Worm (Caenorhabditis elegans): ENCODE measurements around the gene Y41G9A.17.
A peak's percentile ranks its signal among the peaks of the same experiment; 100 is the strongest.

Gene Y41G9A.17

DNA sequence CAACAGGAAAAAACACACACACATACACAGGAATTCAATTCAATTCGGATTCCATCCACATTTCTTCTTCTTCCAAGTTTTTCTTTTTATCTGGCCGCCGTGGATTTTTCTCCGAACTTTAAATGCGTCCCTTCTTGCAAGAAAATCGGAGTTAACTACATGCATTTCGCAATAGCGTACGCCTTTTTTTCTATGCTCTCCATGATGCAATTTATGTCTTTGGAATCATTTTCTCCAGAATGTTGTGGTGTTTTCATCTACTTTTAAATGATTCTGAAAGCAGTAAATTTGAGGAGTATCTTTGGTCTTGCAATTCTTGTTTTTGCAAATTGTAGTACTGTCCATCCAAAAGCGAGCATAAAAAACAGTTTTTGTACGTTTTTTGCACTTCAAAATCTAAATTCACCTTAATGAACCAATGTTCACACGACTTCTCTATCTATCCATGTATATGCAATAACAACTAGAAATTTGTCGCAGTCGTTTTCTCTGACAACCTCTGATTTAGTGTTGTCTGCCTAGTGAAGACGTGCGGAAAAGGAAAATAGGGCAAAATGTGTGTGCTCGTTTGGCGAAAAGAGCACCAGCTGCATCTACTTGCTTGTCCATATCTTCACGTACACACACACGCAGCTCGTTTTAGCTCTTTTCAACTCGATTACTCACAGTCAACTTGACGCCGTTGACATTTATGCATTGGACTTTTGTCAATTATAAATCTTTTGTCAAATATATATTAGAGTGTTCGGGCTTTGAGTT is 23.0 kb upstream of the Y41G9A.17 start:
- TF ChIP-seq W03F9.2 (tag; optimal IDR thresholded peaks at IDR 0.05) (no peak), dao-5 (tag; optimal IDR thresholded peaks at IDR 0.05) (no peak), him-1 (tag; optimal IDR thresholded peaks at IDR 0.05) (no peak)

DNA sequence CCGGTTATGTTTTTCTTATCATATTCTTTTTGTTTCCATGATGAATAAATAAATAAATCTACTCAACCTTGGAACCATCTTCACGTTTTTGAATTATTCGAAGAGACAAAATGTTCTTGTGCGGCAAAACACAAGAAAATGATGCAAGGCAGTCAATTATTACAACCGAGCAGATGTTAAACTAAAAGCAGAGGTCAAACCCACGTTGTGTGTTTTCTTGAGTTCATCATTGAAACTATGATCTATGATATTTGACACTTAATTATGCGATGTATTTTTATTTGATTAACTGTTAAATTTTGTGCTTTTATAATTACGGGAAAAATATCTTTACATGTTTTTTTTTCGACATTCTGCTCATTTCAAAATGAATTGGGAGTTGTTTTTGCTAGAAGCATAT is 21.9 kb upstream of the Y41G9A.17 start:
- TF ChIP-seq W03F9.2 (tag; optimal IDR thresholded peaks at IDR 0.05) (no peak), dao-5 (tag; optimal IDR thresholded peaks at IDR 0.05) (no peak), him-1 (tag; optimal IDR thresholded peaks at IDR 0.05) (no peak)

- TF ChIP-seq W03F9.2 (tag; optimal IDR thresholded peaks at IDR 0.05) = no peak
- TF ChIP-seq him-1 (tag; optimal IDR thresholded peaks at IDR 0.05) = no peak
- TF ChIP-seq dao-5 (tag; optimal IDR thresholded peaks at IDR 0.05) = no peak
Observed at ce11 chrX:3019996-3020395, 20.4 kb upstream of the Y41G9A.17 start.

DNA sequence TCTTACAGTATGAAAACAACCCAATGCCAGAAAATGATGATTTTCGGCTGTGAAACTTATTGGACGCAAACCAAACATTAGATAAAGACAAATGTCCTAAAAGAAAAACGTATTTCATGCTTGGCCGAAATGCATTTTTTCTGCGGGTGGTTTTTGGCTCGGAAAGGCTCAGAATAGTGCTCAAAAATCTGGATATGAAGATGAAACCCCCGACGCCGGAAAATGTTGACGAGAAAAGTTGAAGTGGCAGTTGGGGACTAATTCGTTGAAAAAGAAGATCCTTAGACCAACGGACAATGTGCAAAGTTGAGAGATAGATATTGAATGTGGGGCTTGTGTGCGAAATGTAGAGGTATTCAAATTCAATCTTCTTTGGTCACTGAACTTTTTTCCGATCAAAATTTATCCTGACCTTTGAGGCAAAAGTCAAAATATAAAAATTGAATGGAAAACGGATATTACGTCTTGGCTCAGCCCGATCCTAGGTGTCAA is 19.0 kb upstream of the Y41G9A.17 start, which contains the start of gene flp-18:
flp-18 (minus strand) TSS at position 51 of the 492 bp plus-strand sequence.
- TF ChIP-seq him-1 (tag; optimal IDR thresholded peaks at IDR 0.05) (no peak), dao-5 (tag; optimal IDR thresholded peaks at IDR 0.05) (no peak), W03F9.2 (tag; optimal IDR thresholded peaks at IDR 0.05) (no peak)

DNA sequence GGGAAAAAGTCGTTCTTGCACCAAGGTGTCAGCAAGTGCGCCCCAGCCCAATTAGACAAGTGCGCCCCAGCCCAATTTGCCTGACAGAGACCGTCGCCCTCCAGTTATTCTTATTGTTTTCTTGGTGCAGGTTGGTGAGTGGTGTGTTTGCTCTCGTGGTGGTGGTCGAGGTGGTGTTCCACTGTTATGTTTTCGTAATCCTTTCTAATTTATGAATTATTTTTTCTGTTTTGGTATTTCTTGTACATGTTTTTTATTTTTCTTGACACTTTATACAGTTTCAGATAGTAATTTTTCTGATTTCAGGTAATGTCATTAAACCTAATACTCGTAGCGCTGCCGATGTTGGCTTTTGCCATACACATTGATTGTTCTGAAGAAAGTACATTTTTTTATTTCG is 9.6 kb upstream of the Y41G9A.17 start, which contains the start of gene Y48D7A.1:
Y48D7A.1 (plus strand) TSS at position 301 of the 400 bp plus-strand sequence.
- TF ChIP-seq W03F9.2 (tag; optimal IDR thresholded peaks at IDR 0.05) (no peak), him-1 (tag; optimal IDR thresholded peaks at IDR 0.05) (no peak), dao-5 (tag; optimal IDR thresholded peaks at IDR 0.05) (no peak)

ce11 chrX:3003703-3004102 is 4.2 kb upstream of the Y41G9A.17 start, which contains the start of gene Y41G9A.6:
Gene Y41G9A.6, minus strand, starts transcription at chrX:3003803.
- no peak for TF ChIP-seq him-1 (tag; optimal IDR thresholded peaks at IDR 0.05)
- TF ChIP-seq W03F9.2 (tag; optimal IDR thresholded peaks at IDR 0.05) = no peak
- TF ChIP-seq dao-5 (tag; optimal IDR thresholded peaks at IDR 0.05) = no peak

- TF ChIP-seq dao-5 (tag; optimal IDR thresholded peaks at IDR 0.05) (peak; percentile 68), W03F9.2 (tag; optimal IDR thresholded peaks at IDR 0.05) (peak; percentile 98), him-1 (tag; optimal IDR thresholded peaks at IDR 0.05) (peak; percentile 99)
Observed at ce11 chrX:2996976-2997399, 2.6 kb downstream of the Y41G9A.17 start.

DNA sequence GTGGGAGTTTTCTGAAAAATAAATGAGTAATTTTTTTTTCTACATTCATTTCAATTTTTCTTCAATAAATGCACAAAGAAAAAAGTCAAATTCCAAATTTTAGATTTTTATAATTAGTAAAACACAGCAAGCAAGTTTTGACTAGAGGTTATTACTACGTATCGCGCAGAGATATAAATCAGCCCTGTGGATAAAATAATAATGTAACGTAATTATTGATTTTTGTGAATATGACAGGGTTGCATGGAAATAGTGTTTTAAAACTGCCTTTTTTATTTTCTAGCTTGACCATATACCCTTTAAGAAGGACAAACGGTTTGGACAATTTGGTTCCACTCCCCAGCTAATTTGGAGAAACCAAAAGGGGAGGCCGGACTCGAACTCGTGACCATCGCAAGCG is 3.2 kb downstream of the Y41G9A.17 start:
- no peak for TF ChIP-seq W03F9.2 (tag; optimal IDR thresholded peaks at IDR 0.05)
- TF ChIP-seq dao-5 (tag; optimal IDR thresholded peaks at IDR 0.05) = no peak

ce11 chrX:2990145-2990544 is 9.4 kb downstream of the Y41G9A.17 start:
- TF ChIP-seq dao-5 (tag; optimal IDR thresholded peaks at IDR 0.05) = no peak
- no peak for TF ChIP-seq him-1 (tag; optimal IDR thresholded peaks at IDR 0.05)
- TF ChIP-seq W03F9.2 (tag; optimal IDR thresholded peaks at IDR 0.05) = no peak

DNA sequence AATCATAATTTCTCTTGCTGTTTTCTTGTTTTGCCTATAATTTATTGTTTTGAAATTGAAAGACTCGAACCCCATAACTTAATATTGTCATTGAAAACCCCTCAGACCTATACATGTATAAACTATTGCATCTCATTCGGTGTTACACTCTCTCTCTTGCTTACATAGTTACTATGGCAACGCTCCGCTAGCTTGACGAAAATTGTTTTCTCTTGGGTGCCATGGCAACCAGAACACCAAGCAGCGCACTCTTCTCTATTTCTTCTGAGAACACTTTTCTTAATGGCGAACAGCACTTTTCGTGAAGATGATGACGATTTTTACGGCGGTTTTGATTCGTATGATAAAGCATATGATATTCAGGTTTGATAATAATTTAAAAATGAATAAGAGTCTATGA is 15.6 kb downstream of the Y41G9A.17 start, which contains the start of gene osm-5:
osm-5 (plus strand) TSS at position 268 of the 400 bp plus-strand sequence.
- no peak for TF ChIP-seq W03F9.2 (tag; optimal IDR thresholded peaks at IDR 0.05)
- no peak for TF ChIP-seq him-1 (tag; optimal IDR thresholded peaks at IDR 0.05)
- TF ChIP-seq dao-5 (tag; optimal IDR thresholded peaks at IDR 0.05) = no peak

ce11 chrX:2981715-2982114 is 17.8 kb downstream of the Y41G9A.17 start, which contains the start of gene nspg-5:
Gene nspg-5, plus strand, starts transcription at chrX:2982015.
- no peak for TF ChIP-seq W03F9.2 (tag; optimal IDR thresholded peaks at IDR 0.05)
- TF ChIP-seq dao-5 (tag; optimal IDR thresholded peaks at IDR 0.05) = no peak
- TF ChIP-seq him-1 (tag; optimal IDR thresholded peaks at IDR 0.05) = no peak

DNA sequence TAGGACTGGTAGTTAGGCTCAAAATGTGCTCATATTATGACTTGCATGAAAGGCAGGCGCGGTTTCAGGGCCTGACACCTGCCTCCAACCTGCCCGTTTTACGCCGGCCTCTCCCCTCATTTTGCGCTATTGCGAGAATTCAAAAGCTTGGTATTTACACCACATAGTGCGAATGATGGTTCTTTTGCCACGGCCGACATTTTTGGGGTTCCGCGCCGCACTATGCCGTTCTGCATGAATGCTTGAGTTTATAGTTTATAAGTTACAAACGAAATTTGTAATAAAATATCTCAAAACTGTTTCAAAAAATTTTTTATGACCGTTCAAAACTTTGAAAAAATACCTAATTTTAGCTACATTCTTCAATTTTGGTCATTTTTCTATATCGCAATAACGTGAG is 21.5 kb downstream of the Y41G9A.17 start:
- TF ChIP-seq him-1 (tag; optimal IDR thresholded peaks at IDR 0.05) (no peak), W03F9.2 (tag; optimal IDR thresholded peaks at IDR 0.05) (no peak), dao-5 (tag; optimal IDR thresholded peaks at IDR 0.05) (no peak)

DNA sequence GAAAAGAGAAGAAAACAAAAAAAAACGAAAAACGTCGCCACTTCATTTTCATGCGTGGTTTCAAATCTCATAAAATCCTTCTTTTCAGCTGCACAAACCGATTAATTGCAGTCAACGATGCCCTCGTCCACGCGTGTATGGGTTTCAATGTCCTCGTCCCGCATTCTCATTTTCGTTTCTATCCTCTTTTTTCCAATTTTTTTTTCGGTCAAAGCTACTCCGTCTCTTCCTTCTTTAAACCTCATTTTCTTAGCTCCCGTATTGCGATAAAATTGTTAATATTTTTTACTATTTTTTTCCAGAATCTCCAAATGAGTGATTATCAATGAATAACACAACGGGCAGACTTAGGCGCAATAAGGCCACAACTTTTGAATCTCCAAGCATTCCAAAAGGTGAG is 23.4 kb downstream of the Y41G9A.17 start, which contains the start of gene aakg-3:
aakg-3 (plus strand) TSS at position 301 of the 400 bp plus-strand sequence.
- TF ChIP-seq dao-5 (tag; optimal IDR thresholded peaks at IDR 0.05) (no peak), W03F9.2 (tag; optimal IDR thresholded peaks at IDR 0.05) (no peak), him-1 (tag; optimal IDR thresholded peaks at IDR 0.05) (no peak)

- no peak for TF ChIP-seq W03F9.2 (tag; optimal IDR thresholded peaks at IDR 0.05)
- no peak for TF ChIP-seq dao-5 (tag; optimal IDR thresholded peaks at IDR 0.05)
- TF ChIP-seq him-1 (tag; optimal IDR thresholded peaks at IDR 0.05) = no peak
Observed at ce11 chrX:2975421-2975820, 24.1 kb downstream of the Y41G9A.17 start.
